Worm (Caenorhabditis elegans) whole organism, late embryonic: Measurements from ENCODE around the gene stdh-2.

Experiments used
- ahr-1 ChIP-seq: sonication (generic microtip); optimal IDR thresholded peaks from 2 replicates; lab custom pipeline; 2016; ENCODE audit warnings: missing genetic modification characterization, missing compliant biosample characterization
- fkh-6 ChIP-seq: sonication (generic microtip); optimal IDR thresholded peaks from 2 replicates; lab custom pipeline; 2016; ENCODE audit warnings: missing genetic modification characterization, missing compliant biosample characterization
- hlh-13 ChIP-seq: fragments of 200-800 bp; sonication (Bioruptor generic); optimal IDR thresholded peaks from 2 replicates; lab custom pipeline; 2018; ENCODE audit warnings: mild to moderate bottlenecking, missing genetic modification characterization, missing compliant biosample characterization

ce11 chrV:16183357-16183756, 40.8 kb upstream of the stdh-2 start, which contains the start of gene srz-14:
- no peak for TF ChIP-seq hlh-13
- no peak for TF ChIP-seq fkh-6 (tag; lab: Kevin White, UChicago)
- no peak for TF ChIP-seq ahr-1 (tag; lab: Kevin White, UChicago)
